Worm (Caenorhabditis elegans) whole organism, L1 larva: ENCODE data around the gene dpy-10.
A peak's percentile ranks its signal among the peaks of the same experiment; 100 is the strongest.

ENCODE experiments used
- C04F5.9 ChIP-seq: sonication (generic microtip); optimal IDR thresholded peaks from 2 replicates; lab custom pipeline; 2016; ENCODE audit warnings: missing genetic modification characterization, missing compliant biosample characterization
- C34B4.2 ChIP-seq: sonication (generic microtip); optimal IDR thresholded peaks from 2 replicates; lab custom pipeline; 2017; ENCODE audit warnings: mild to moderate bottlenecking, missing genetic modification characterization, missing compliant biosample characterization
- F16B12.6 ChIP-seq: fragments of 150-350 bp; optimal IDR thresholded peaks from 2 replicates; lab custom pipeline; 2014; ENCODE audit warnings: missing biosample characterization, missing genetic modification characterization
- Y116A8C.19 ChIP-seq: sonication (generic microtip); optimal IDR thresholded peaks from 2 replicates; lab custom pipeline; 2016; ENCODE audit warnings: missing compliant biosample characterization, missing genetic modification characterization, borderline replicate concordance
- aly-2 ChIP-seq: fragments of 150-350 bp; optimal IDR thresholded peaks from 2 replicates; lab custom pipeline; 2014; ENCODE audit warnings: missing biosample characterization, missing genetic modification characterization
- ama-1 ChIP-seq: fragments of 150-350 bp; optimal IDR thresholded peaks from 2 replicates; lab custom pipeline; 2014
- ceh-82 ChIP-seq, 3 experiments: fragments of 150-350 bp in 1 of 3; sonication (generic microtip) in 2 of 3; optimal IDR thresholded peaks; 2 replicates each; lab custom pipeline; 2014 to 2017; ENCODE audit warnings: missing biosample characterization in 3 of 3, missing genetic modification characterization in 3 of 3
- ces-1 ChIP-seq: fragments of 150-350 bp; optimal IDR thresholded peaks from 2 replicates; lab custom pipeline; 2014; ENCODE audit warnings: missing biosample characterization, missing genetic modification reagents, missing genetic modification characterization
- dpl-1 ChIP-seq, 3 experiments: fragments of 150-350 bp in 2 of 3; sonication (generic microtip) in 1 of 3; optimal IDR thresholded peaks; 2 replicates each; lab custom pipeline; 2014 to 2017; ENCODE audit warnings: missing biosample characterization in 3 of 3, missing genetic modification characterization in 3 of 3, missing genetic modification reagents in 3 of 3
- dsc-1 ChIP-seq: sonication (generic microtip); optimal IDR thresholded peaks from 2 replicates; lab custom pipeline; 2016; ENCODE audit warnings: mild to moderate bottlenecking, missing genetic modification characterization, missing compliant biosample characterization
- efl-1 ChIP-seq, 4 experiments: fragments of 150-350 bp; optimal IDR thresholded peaks in 3 of 4; peaks in 1 of 4; 1 replicate in 1 of 4; 2 replicates in 3 of 4; lab custom pipeline; 2014; ENCODE audit warnings: missing biosample characterization in 2 of 4, missing genetic modification characterization in 2 of 4, missing genetic modification reagents in 2 of 4
- efl-3 ChIP-seq: fragments of 200-800 bp; sonication (Bioruptor generic); optimal IDR thresholded peaks from 2 replicates; lab custom pipeline; 2018; ENCODE audit warnings: mild to moderate bottlenecking, missing genetic modification characterization, missing compliant biosample characterization
- egl-13 ChIP-seq: sonication (generic microtip); optimal IDR thresholded peaks from 2 replicates; lab custom pipeline; 2016; ENCODE audit warnings: missing genotype, missing genetic modification reagents, missing genetic modification characterization, missing compliant biosample characterization
- fkh-4 ChIP-seq: sonication (generic microtip); optimal IDR thresholded peaks from 2 replicates; lab custom pipeline; 2016; ENCODE audit warnings: missing compliant biosample characterization, missing genetic modification characterization, borderline replicate concordance
- fkh-8 ChIP-seq: sonication (generic microtip); optimal IDR thresholded peaks from 2 replicates; lab custom pipeline; 2016; ENCODE audit warnings: mild to moderate bottlenecking, missing genetic modification characterization, missing compliant biosample characterization
- fos-1 ChIP-seq: fragments of 150-350 bp; optimal IDR thresholded peaks from 2 replicates; lab custom pipeline; 2014; ENCODE audit warnings: missing biosample characterization, missing genetic modification characterization
- hlh-4 ChIP-seq: sonication (generic microtip); optimal IDR thresholded peaks from 2 replicates; lab custom pipeline; 2016; ENCODE audit warnings: mild to moderate bottlenecking, missing genetic modification characterization, missing compliant biosample characterization
- hpl-2 ChIP-seq: fragments of 150-350 bp; optimal IDR thresholded peaks from 2 replicates; lab custom pipeline; 2014; ENCODE audit warnings: missing biosample characterization, missing genetic modification reagents, missing genetic modification characterization
- lin-15B ChIP-seq: fragments of 150-350 bp; sonication (generic microtip); optimal IDR thresholded peaks from 3 replicates; lab custom pipeline; 2014; ENCODE audit warnings: missing biosample characterization, missing genetic modification characterization
- lin-35 ChIP-seq, 2 experiments: fragments of 150-350 bp; optimal IDR thresholded peaks; 2 replicates each; lab custom pipeline; 2014; ENCODE audit warnings: missing biosample characterization in 2 of 2, missing genetic modification characterization in 2 of 2, missing genetic modification reagents in 2 of 2
- lir-3 ChIP-seq: sonication (generic microtip); optimal IDR thresholded peaks from 2 replicates; lab custom pipeline; 2016; ENCODE audit warnings: mild to moderate bottlenecking, missing genetic modification characterization, moderate library complexity, missing compliant biosample characterization; ENCODE audit not compliant: poor library complexity
- mef-2 ChIP-seq: fragments of 150-350 bp; optimal IDR thresholded peaks from 2 replicates; lab custom pipeline; 2014; ENCODE audit warnings: missing biosample characterization, missing genetic modification characterization
- mep-1 ChIP-seq: fragments of 150-350 bp; optimal IDR thresholded peaks from 2 replicates; lab custom pipeline; 2014; ENCODE audit warnings: missing biosample characterization, missing genetic modification characterization
- nhr-11 ChIP-seq: fragments of 150-350 bp; optimal IDR thresholded peaks from 2 replicates; lab custom pipeline; 2014; ENCODE audit warnings: missing biosample characterization, missing genetic modification characterization
- nhr-12 ChIP-seq: sonication (generic microtip); optimal IDR thresholded peaks from 2 replicates; lab custom pipeline; 2017; ENCODE audit warnings: missing biosample characterization, missing genetic modification characterization
- nhr-20 ChIP-seq: sonication (generic microtip); optimal IDR thresholded peaks from 2 replicates; lab custom pipeline; 2016; ENCODE audit warnings: mild to moderate bottlenecking, missing genetic modification characterization, missing compliant biosample characterization
- nhr-237 ChIP-seq: fragments of 150-350 bp; optimal IDR thresholded peaks from 2 replicates; lab custom pipeline; 2014; ENCODE audit warnings: missing biosample characterization, missing genetic modification characterization
- nhr-47 ChIP-seq: sonication (generic microtip); optimal IDR thresholded peaks from 2 replicates; lab custom pipeline; 2016; ENCODE audit warnings: mild to moderate bottlenecking, missing genetic modification characterization, moderate library complexity, missing compliant biosample characterization
- nhr-71 ChIP-seq: sonication (generic microtip); optimal IDR thresholded peaks from 2 replicates; lab custom pipeline; 2016; ENCODE audit warnings: mild to moderate bottlenecking, missing genetic modification characterization, moderate library complexity, missing compliant biosample characterization
- nhr-90 ChIP-seq: sonication (generic microtip); optimal IDR thresholded peaks from 2 replicates; lab custom pipeline; 2016; ENCODE audit warnings: mild to moderate bottlenecking, missing genetic modification characterization, missing compliant biosample characterization; ENCODE audit not compliant: poor library complexity
- pag-3 ChIP-seq: sonication (generic microtip); optimal IDR thresholded peaks from 2 replicates; lab custom pipeline; 2017; ENCODE audit warnings: missing genetic modification characterization, mild to moderate bottlenecking, missing compliant biosample characterization, antibody characterized with exemption, borderline replicate concordance; ENCODE audit not compliant: insufficient read depth
- pax-3 ChIP-seq: fragments of 200-800 bp; sonication (Bioruptor generic); optimal IDR thresholded peaks from 2 replicates; lab custom pipeline; 2018; ENCODE audit warnings: mild to moderate bottlenecking, missing genetic modification characterization, moderate library complexity, missing compliant biosample characterization
- pqm-1 ChIP-seq: sonication (generic microtip); optimal IDR thresholded peaks from 3 replicates; lab custom pipeline; 2017; ENCODE audit warnings: missing biosample characterization, missing genetic modification characterization
- skn-1 ChIP-seq: fragments of 150-350 bp; optimal IDR thresholded peaks from 2 replicates; lab custom pipeline; 2014; ENCODE audit warnings: missing biosample characterization, missing genetic modification characterization
- sox-4 ChIP-seq: sonication (generic microtip); optimal IDR thresholded peaks from 2 replicates; lab custom pipeline; 2016; ENCODE audit warnings: missing genetic modification characterization, missing compliant biosample characterization
- sup-37 ChIP-seq: fragments of 200-800 bp; sonication (Bioruptor generic); optimal IDR thresholded peaks from 2 replicates; lab custom pipeline; 2018; ENCODE audit warnings: mild to moderate bottlenecking, missing genetic modification characterization, missing compliant biosample characterization
- swsn-7 ChIP-seq: sonication (generic microtip); optimal IDR thresholded peaks from 2 replicates; lab custom pipeline; 2016; ENCODE audit warnings: missing genetic modification characterization, missing compliant biosample characterization
- unc-130 ChIP-seq: fragments of 150-350 bp; optimal IDR thresholded peaks from 2 replicates; lab custom pipeline; 2017; ENCODE audit warnings: missing biosample characterization, missing genetic modification characterization, inconsistent platforms
- unc-98 ChIP-seq: fragments of 200-800 bp; sonication (Bioruptor generic); IDR thresholded peaks from 2 replicates; pipeline ENCODE4 v1.3.6; 2022; ENCODE audit warnings: missing genetic modification characterization, missing compliant biosample characterization
- vab-15 ChIP-seq: sonication (generic microtip); optimal IDR thresholded peaks from 2 replicates; lab custom pipeline; 2017; ENCODE audit warnings: missing genotype, mild to moderate bottlenecking, missing genetic modification characterization, missing compliant biosample characterization
- xbp-1 ChIP-seq: sonication (generic microtip); optimal IDR thresholded peaks from 2 replicates; lab custom pipeline; 2016; ENCODE audit warnings: missing genetic modification characterization, missing compliant biosample characterization

The dpy-10 gene

DNA sequence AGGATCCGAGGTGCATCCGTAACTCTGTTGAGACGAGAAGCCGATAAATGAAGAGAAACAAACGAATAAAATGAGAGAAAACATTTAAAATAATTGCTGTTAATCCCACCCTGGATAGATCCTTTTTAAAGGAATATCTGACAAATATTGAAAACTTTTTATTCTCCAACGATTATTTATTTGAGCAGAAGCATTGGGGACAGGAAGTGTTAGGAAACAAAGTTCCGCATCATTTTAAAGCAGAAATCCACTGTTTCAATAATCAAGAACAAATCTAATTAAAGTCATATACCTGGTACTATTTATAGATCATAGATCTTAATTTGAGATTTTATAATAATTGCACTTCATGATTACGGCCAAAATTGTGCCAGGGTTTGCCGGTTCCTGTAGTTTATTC, 38.9 kb upstream of the dpy-10 start, which contains the start of gene F41G3.20:
F41G3.20 (minus strand) TSS at position 101 of the 400 bp plus-strand sequence.
- no peak for TF ChIP-seq nhr-237 (tag; lab: Kevin White, UChicago)
- TF ChIP-seq nhr-47 (tag; lab: Kevin White, UChicago) = no peak
- no peak for TF ChIP-seq vab-15 (tag; lab: Kevin White, UChicago)
- TF ChIP-seq nhr-20 (tag; lab: Kevin White, UChicago) = no peak
- no peak for TF ChIP-seq efl-1 (optimal IDR thresholded peaks at IDR 0.05; lab: Kevin White, UChicago)
- TF ChIP-seq efl-1 (GFP tag; optimal IDR thresholded peaks at IDR 0.05 in 1 of 2; lab: Kevin White, UChicago) = no peak
- TF ChIP-seq aly-2 (tag; lab: Kevin White, UChicago) = no peak
- no peak for TF ChIP-seq mep-1 (tag; lab: Kevin White, UChicago)
- no peak for TF ChIP-seq unc-98 (GFP tag; lab: Robert Waterston, UW)
- no peak for TF ChIP-seq unc-130 (tag; lab: Kevin White, UChicago)
- no peak for TF ChIP-seq swsn-7 (tag; lab: Kevin White, UChicago)
- no peak for TF ChIP-seq nhr-90
- TF ChIP-seq lir-3 (tag; lab: Kevin White, UChicago) = no peak
- TF ChIP-seq hlh-4 = no peak
- no peak for TF ChIP-seq ces-1 (GFP tag; lab: Kevin White, UChicago)
- TF ChIP-seq mef-2 (tag; lab: Kevin White, UChicago) = no peak
- TF ChIP-seq fkh-4 (tag; lab: Kevin White, UChicago) = no peak

DNA sequence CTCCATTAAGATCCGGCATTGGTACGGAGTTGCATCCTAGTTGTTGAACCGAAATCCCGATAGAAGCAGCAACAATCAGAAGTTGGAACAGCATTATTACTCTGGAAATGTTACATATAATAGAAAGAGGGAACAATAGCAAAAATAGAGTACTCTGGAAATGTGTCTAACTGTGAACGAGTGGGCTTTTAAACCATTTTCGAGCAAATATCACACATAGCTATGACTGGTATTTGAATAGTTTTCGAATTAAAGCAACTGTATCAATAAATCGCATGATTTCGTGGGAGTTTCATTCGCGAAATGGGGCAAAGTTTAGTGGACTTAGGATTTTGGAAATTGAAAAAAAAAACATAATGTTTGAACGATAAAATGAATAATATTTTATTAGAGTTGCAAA, 37.4 kb upstream of the dpy-10 start, which contains the start of gene F41G3.10:
F41G3.10 (minus strand) TSS at position 101 of the 400 bp plus-strand sequence.
- TF ChIP-seq hlh-4 (no peak), Y116A8C.19 (no peak), ces-1 (GFP tag; lab: Kevin White, UChicago) (no peak), nhr-12 (no peak), unc-130 (tag; lab: Kevin White, UChicago) (no peak), nhr-11 (tag; lab: Kevin White, UChicago) (no peak), hpl-2 (GFP tag; lab: Kevin White, UChicago) (no peak), fos-1 (no peak), nhr-71 (tag; lab: Kevin White, UChicago) (no peak), pqm-1 (tag; lab: Kevin White, UChicago) (no peak), ceh-82 (tag; optimal IDR thresholded peaks at IDR 0.05; lab: Kevin White, UChicago) (no peak), pag-3 (no peak), dpl-1 (GFP tag; optimal IDR thresholded peaks at IDR 0.05; lab: Kevin White, UChicago) (no peak), xbp-1 (no peak), efl-3 (GFP tag; lab: Kevin White, UChicago) (no peak), ama-1 (lab: Kevin White, UChicago) (no peak), C34B4.2 (no peak)

DNA sequence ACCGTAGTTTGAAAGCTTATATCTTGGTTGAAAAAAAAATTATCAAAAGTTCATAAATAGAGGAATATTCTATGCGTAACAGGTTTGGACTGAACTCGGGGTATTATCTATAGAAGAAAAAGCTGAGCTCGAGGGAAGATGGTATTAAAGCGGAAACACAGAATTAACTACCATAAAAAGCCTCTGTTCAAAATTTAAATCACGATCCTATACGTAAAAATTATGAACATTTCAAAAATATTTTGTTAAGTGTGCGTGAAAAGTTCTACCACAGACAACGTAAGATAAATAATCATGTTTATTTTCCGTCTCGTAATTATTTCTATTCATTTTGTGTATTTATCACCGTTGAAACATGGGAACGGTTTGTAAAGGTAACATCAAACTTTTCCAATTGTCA, 34.4 kb upstream of the dpy-10 start, which contains the start of gene F41G3.5:
F41G3.5 (plus strand) TSS at position 301 of the 400 bp plus-strand sequence.
- TF ChIP-seq Y116A8C.19 (no peak), C04F5.9 (tag; lab: Kevin White, UChicago) (no peak)

DNA sequence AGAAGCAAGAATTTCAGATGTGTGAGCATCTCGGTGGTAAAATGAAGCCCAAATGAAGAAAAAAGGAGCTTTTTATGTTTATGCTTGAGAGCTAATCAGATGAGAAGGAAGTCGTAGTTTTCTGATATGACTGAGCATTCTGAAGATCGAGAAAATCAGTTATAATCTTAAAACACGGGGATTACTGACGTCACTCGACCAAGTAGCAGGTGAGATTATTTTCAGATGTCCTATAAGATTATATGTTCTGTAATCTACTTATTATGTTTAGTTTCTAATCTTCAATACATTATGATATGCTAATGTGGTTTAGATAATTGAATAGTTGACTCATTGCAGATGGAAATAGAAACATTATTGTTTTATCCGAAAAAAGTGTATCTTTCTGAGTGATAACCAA, 33.8 kb upstream of the dpy-10 start, which contains the start of gene ins-14:
ins-14 (minus strand) TSS at position 32 of the 400 bp plus-strand sequence.
- TF ChIP-seq dsc-1 (tag; lab: Kevin White, UChicago) = peak; percentile 96
- TF ChIP-seq nhr-11 (tag; lab: Kevin White, UChicago) = no peak
- TF ChIP-seq C34B4.2 = no peak
- TF ChIP-seq sox-4 (tag; lab: Kevin White, UChicago) = peak; percentile 28
- no peak for TF ChIP-seq efl-1 (optimal IDR thresholded peaks at IDR 0.05; lab: Kevin White, UChicago)
- TF ChIP-seq efl-1 (GFP tag; optimal IDR thresholded peaks at IDR 0.05 in 1 of 2; lab: Kevin White, UChicago) = peak in 1 of 2 experiments; percentile 75
- peak; percentile 53 for TF ChIP-seq nhr-71 (tag; lab: Kevin White, UChicago)
- no peak for TF ChIP-seq F16B12.6 (tag; lab: Kevin White, UChicago)
- no peak for TF ChIP-seq skn-1 (tag; lab: Kevin White, UChicago)
- TF ChIP-seq lin-15B (tag; lab: Kevin White, UChicago) = no peak
- TF ChIP-seq lin-35 (GFP tag; optimal IDR thresholded peaks at IDR 0.05; lab: Kevin White, UChicago) = no peak
- peak; percentile 50 for TF ChIP-seq pax-3 (tag; lab: Kevin White, UChicago)
- no peak for TF ChIP-seq fkh-4 (tag; lab: Kevin White, UChicago)
- peak; percentile 33 for TF ChIP-seq fos-1
- peak; percentile 60 for TF ChIP-seq egl-13
- TF ChIP-seq nhr-20 (tag; lab: Kevin White, UChicago) = peak; percentile 4
- peak; percentile 80 for TF ChIP-seq fkh-8
- no peak for TF ChIP-seq sup-37 (GFP tag; lab: Kevin White, UChicago)
